Fruit fly (Drosophila melanogaster) whole organism, embryonic: ENCODE data around the gene CG1463.

Source experiments
- Abd-B ChIP-seq: fragments of 200-800 bp; sonication (Bioruptor generic); optimal IDR thresholded peaks from 2 replicates; lab custom pipeline; 2018; ENCODE audit warnings: missing biosample characterization, mild to moderate bottlenecking, missing genetic modification characterization, moderate library complexity
- Aef1 ChIP-seq: fragments of 200-800 bp; sonication (Bioruptor generic); IDR thresholded peaks from 3 replicates; pipeline ENCODE4 v1.3.6; 2022; ENCODE audit warnings: missing biosample characterization, missing genetic modification characterization
- Atf-2 ChIP-seq: fragments of 200-800 bp; sonication (Bioruptor generic); optimal IDR thresholded peaks from 2 replicates; lab custom pipeline; 2016; ENCODE audit warnings: missing biosample characterization, missing genetic modification characterization
- CG10431 ChIP-seq: fragments of 200-800 bp; sonication (Bioruptor generic); optimal IDR thresholded peaks from 3 replicates; lab custom pipeline; 2018; ENCODE audit warnings: missing biosample characterization, mild to moderate bottlenecking, missing genetic modification characterization
- CG12236 ChIP-seq: fragments of 200-800 bp; sonication (Bioruptor generic); optimal IDR thresholded peaks from 2 replicates; lab custom pipeline; 2016; ENCODE audit warnings: missing biosample characterization, missing genetic modification characterization
- CG12391 ChIP-seq: fragments of 200-800 bp; sonication (Bioruptor generic); optimal IDR thresholded peaks from 3 replicates; lab custom pipeline; 2018; ENCODE audit warnings: missing biosample characterization, mild to moderate bottlenecking, missing genetic modification characterization, moderate library complexity
- CG13287 ChIP-seq: fragments of 200-800 bp; sonication (Bioruptor generic); IDR thresholded peaks from 2 replicates; pipeline ENCODE4 v1.3.6; 2022; ENCODE audit warnings: missing biosample characterization, missing genetic modification characterization; ENCODE audit not compliant: partially characterized antibody
- CG13775 ChIP-seq: fragments of 200-800 bp; sonication (Bioruptor generic); optimal IDR thresholded peaks from 3 replicates; lab custom pipeline; 2017; ENCODE audit warnings: missing biosample characterization, mild to moderate bottlenecking, missing genetic modification characterization
- CG14860 ChIP-seq: fragments of 200-800 bp; sonication (Bioruptor generic); IDR thresholded peaks from 3 replicates; pipeline ENCODE4 v1.3.6; 2022; ENCODE audit warnings: missing biosample characterization, missing genetic modification characterization; ENCODE audit not compliant: partially characterized antibody
- CG1602 ChIP-seq: fragments of 200-800 bp; sonication (Bioruptor generic); optimal IDR thresholded peaks from 3 replicates; lab custom pipeline; 2016; ENCODE audit warnings: missing biosample characterization, missing genetic modification characterization
- CG17912 ChIP-seq: fragments of 200-800 bp; sonication (Bioruptor generic); optimal IDR thresholded peaks from 2 replicates; lab custom pipeline; 2018; ENCODE audit warnings: missing biosample characterization, mild to moderate bottlenecking, missing genetic modification characterization
- CG1792 ChIP-seq: fragments of 200-800 bp; sonication (Bioruptor generic); optimal IDR thresholded peaks from 2 replicates; lab custom pipeline; 2016; ENCODE audit warnings: missing biosample characterization, missing genetic modification characterization
- CG2875 ChIP-seq: fragments of 200-800 bp; sonication (Bioruptor generic); optimal IDR thresholded peaks from 2 replicates; lab custom pipeline; 2017; ENCODE audit warnings: missing biosample characterization, mild to moderate bottlenecking, missing genetic modification characterization, missing genetic modification reagents
- CG3847 ChIP-seq: fragments of 200-800 bp; sonication (Bioruptor generic); IDR thresholded peaks from 2 replicates; pipeline ENCODE4 v1.3.6; 2022; ENCODE audit warnings: missing biosample characterization, missing genetic modification characterization
- CG5953 ChIP-seq: fragments of 200-800 bp; sonication (Bioruptor generic); IDR thresholded peaks from 2 replicates; pipeline ENCODE4 v1.3.6; 2022; ENCODE audit warnings: missing biosample characterization, missing genetic modification characterization
- CG7556 ChIP-seq: fragments of 200-800 bp; sonication (Bioruptor generic); optimal IDR thresholded peaks from 2 replicates; lab custom pipeline; 2017; ENCODE audit warnings: missing biosample characterization, mild to moderate bottlenecking, missing genetic modification characterization
- CG8388 ChIP-seq: fragments of 200-800 bp; sonication (Bioruptor generic); optimal IDR thresholded peaks from 2 replicates; lab custom pipeline; 2019; ENCODE audit warnings: missing biosample characterization, mild to moderate bottlenecking, missing genetic modification characterization, moderate library complexity
- CG8478 ChIP-seq: fragments of >200 bp; optimal IDR thresholded peaks from 2 replicates; lab custom pipeline; 2018
- CG9797 ChIP-seq: fragments of 200-800 bp; sonication (Bioruptor generic); optimal IDR thresholded peaks from 3 replicates; lab custom pipeline; 2018; ENCODE audit warnings: missing biosample characterization, mild to moderate bottlenecking, missing genetic modification characterization
- D19A ChIP-seq: fragments of 200-800 bp; optimal IDR thresholded peaks from 3 replicates; lab custom pipeline; 2019; ENCODE audit warnings: missing biosample characterization, mild to moderate bottlenecking, missing genetic modification characterization, moderate library complexity
- Gsc ChIP-seq: fragments of 200-800 bp; sonication (Bioruptor generic); IDR thresholded peaks from 2 replicates; pipeline ENCODE4 v1.3.6; 2022; ENCODE audit warnings: missing biosample characterization, missing genetic modification characterization
- HmgD ChIP-seq: fragments of 200-800 bp; sonication (Bioruptor generic); optimal IDR thresholded peaks from 3 replicates; lab custom pipeline; 2016; ENCODE audit warnings: missing biosample characterization, missing genetic modification characterization
- HmgZ ChIP-seq: fragments of 200-800 bp; sonication (Bioruptor generic); optimal IDR thresholded peaks from 2 replicates; lab custom pipeline; 2018; ENCODE audit warnings: missing biosample characterization, mild to moderate bottlenecking, missing genetic modification characterization
- NC2α ChIP-seq: fragments of 200-800 bp; sonication (Bioruptor generic); optimal IDR thresholded peaks from 2 replicates; lab custom pipeline; 2016; ENCODE audit warnings: missing biosample characterization, missing genetic modification characterization
- Pdp1 ChIP-seq, 2 experiments: fragments of 200-800 bp; sonication (Bioruptor generic); optimal IDR thresholded peaks; 3 replicates each; lab custom pipeline; 2016; ENCODE audit warnings: missing biosample characterization in 2 of 2, missing genetic modification characterization in 2 of 2, mild to moderate bottlenecking in 1 of 2, moderate library complexity in 1 of 2
- Sox100B ChIP-seq: fragments of 200-800 bp; sonication (Bioruptor generic); optimal IDR thresholded peaks from 3 replicates; lab custom pipeline; 2018; ENCODE audit warnings: missing biosample characterization, mild to moderate bottlenecking, missing genetic modification characterization
- Sox102F ChIP-seq: fragments of 200-800 bp; sonication (Bioruptor generic); optimal IDR thresholded peaks from 2 replicates; lab custom pipeline; 2018; ENCODE audit warnings: missing biosample characterization, mild to moderate bottlenecking, missing genetic modification characterization, moderate library complexity
- Stat92E ChIP-seq, 3 experiments: fragments of >200 bp in 2 of 3; fragments of 200-800 bp in 1 of 3; sonication (Bioruptor generic) in 1 of 3; optimal IDR thresholded peaks; 2 replicates each; lab custom pipeline; 2017 to 2019; ENCODE audit warnings: missing biosample characterization in 3 of 3, missing genetic modification characterization in 3 of 3, mild to moderate bottlenecking in 1 of 3, moderate library complexity in 1 of 3
- bbx ChIP-seq: fragments of 200-800 bp; sonication (Bioruptor generic); IDR thresholded peaks from 2 replicates; pipeline ENCODE4 v1.3.6; 2022; ENCODE audit warnings: missing biosample characterization, missing genetic modification characterization; ENCODE audit not compliant: partially characterized antibody
- cato ChIP-seq: fragments of 200-800 bp; sonication (Bioruptor generic); optimal IDR thresholded peaks from 2 replicates; lab custom pipeline; 2016; ENCODE audit warnings: missing biosample characterization, missing genetic modification characterization, borderline replicate concordance
- corto ChIP-seq: fragments of 200-800 bp; sonication (Bioruptor generic); optimal IDR thresholded peaks from 2 replicates; lab custom pipeline; 2016; ENCODE audit warnings: missing biosample characterization, mild to moderate bottlenecking, missing genetic modification characterization, moderate library complexity
- cwo ChIP-seq: fragments of 200-800 bp; sonication (Bioruptor generic); optimal IDR thresholded peaks from 3 replicates; lab custom pipeline; 2017; ENCODE audit warnings: missing biosample characterization, missing genetic modification characterization, mild to moderate bottlenecking, moderate library complexity, missing genetic modification reagents
- esg ChIP-seq: fragments of 200-800 bp; sonication (Bioruptor generic); conservative IDR thresholded peaks from 2 replicates; pipeline ENCODE4 v1.3.6; 2022; ENCODE audit warnings: missing biosample characterization, missing genetic modification characterization
- grn ChIP-seq: fragments of 200-800 bp; sonication (Bioruptor generic); optimal IDR thresholded peaks from 3 replicates; lab custom pipeline; 2017; ENCODE audit warnings: missing biosample characterization, missing genetic modification characterization
- gro ChIP-seq: fragments of 200-800 bp; sonication (Bioruptor generic); optimal IDR thresholded peaks from 2 replicates; lab custom pipeline; 2016; ENCODE audit warnings: missing biosample characterization, missing genetic modification characterization
- gsb-n ChIP-seq: fragments of 200-800 bp; sonication (Bioruptor generic); optimal IDR thresholded peaks from 3 replicates; lab custom pipeline; 2018; ENCODE audit warnings: missing biosample characterization, mild to moderate bottlenecking, missing genetic modification characterization
- hbn ChIP-seq: fragments of 200-800 bp; sonication (Bioruptor generic); IDR thresholded peaks from 2 replicates; pipeline ENCODE4 v1.3.6; 2022; ENCODE audit warnings: missing biosample characterization, missing genetic modification characterization; ENCODE audit not compliant: partially characterized antibody
- ind ChIP-seq: fragments of 200-800 bp; sonication (Bioruptor generic); optimal IDR thresholded peaks from 3 replicates; lab custom pipeline; 2016; ENCODE audit warnings: missing biosample characterization, missing genetic modification characterization
- insv ChIP-seq, 2 experiments: fragments of 200-800 bp; sonication (Bioruptor generic); optimal IDR thresholded peaks; 3 replicates each; lab custom pipeline; 2016 to 2018; ENCODE audit warnings: missing biosample characterization in 2 of 2, missing genetic modification characterization in 2 of 2
- kah ChIP-seq: fragments of 200-800 bp; sonication (Bioruptor generic); optimal IDR thresholded peaks from 2 replicates; lab custom pipeline; 2018; ENCODE audit warnings: missing biosample characterization, mild to moderate bottlenecking, missing genetic modification characterization
- lmd ChIP-seq: fragments of 200-800 bp; sonication (Bioruptor generic); IDR thresholded peaks from 2 replicates; pipeline ENCODE4 v1.3.6; 2022; ENCODE audit warnings: missing biosample characterization, missing genetic modification characterization
- odd ChIP-seq: fragments of 200-800 bp; sonication (Bioruptor generic); optimal IDR thresholded peaks from 2 replicates; lab custom pipeline; 2017; ENCODE audit warnings: missing biosample characterization, mild to moderate bottlenecking, missing genetic modification characterization
- peb ChIP-seq: fragments of 200-800 bp; sonication (Bioruptor generic); IDR thresholded peaks from 2 replicates; pipeline ENCODE4 v1.3.6; 2022; ENCODE audit warnings: missing biosample characterization, missing genetic modification characterization
- rib ChIP-seq: fragments of 200-800 bp; sonication (Bioruptor generic); IDR thresholded peaks from 2 replicates; pipeline ENCODE4 v1.3.6; 2022; ENCODE audit warnings: missing biosample characterization, missing genetic modification characterization
- schlank ChIP-seq: fragments of 200-800 bp; sonication (Bioruptor generic); optimal IDR thresholded peaks from 2 replicates; lab custom pipeline; 2018; ENCODE audit warnings: missing biosample characterization, mild to moderate bottlenecking, missing genetic modification characterization
- stwl ChIP-seq: fragments of 200-800 bp; sonication (Bioruptor generic); optimal IDR thresholded peaks from 3 replicates; lab custom pipeline; 2018; ENCODE audit warnings: missing biosample characterization, mild to moderate bottlenecking, missing genetic modification characterization, moderate library complexity
- sug ChIP-seq: fragments of 200-800 bp; optimal IDR thresholded peaks from 2 replicates; lab custom pipeline; 2019; ENCODE audit warnings: missing biosample characterization, mild to moderate bottlenecking, missing genetic modification characterization, moderate library complexity
- tap ChIP-seq: fragments of 200-800 bp; optimal IDR thresholded peaks from 3 replicates; lab custom pipeline; 2019; ENCODE audit warnings: missing biosample characterization, mild to moderate bottlenecking, missing genetic modification characterization, moderate library complexity
- usp ChIP-seq: fragments of >200 bp; optimal IDR thresholded peaks from 2 replicates; lab custom pipeline; 2017; ENCODE audit warnings: missing biosample characterization, missing genetic modification characterization
- zen ChIP-seq: fragments of 200-800 bp; sonication (Bioruptor generic); optimal IDR thresholded peaks from 3 replicates; lab custom pipeline; 2018; ENCODE audit warnings: missing biosample characterization, mild to moderate bottlenecking, missing genetic modification characterization, moderate library complexity

CG1463 gene

dm6 chrX:12658999-12659560 is 47.6 kb upstream of the CG1463 start, which contains the start of gene Tis11 (continued):
- TF ChIP-seq NC2α (no peak), tap (tag; lab: Kevin White, UChicago) (no peak), CG3847 (GFP tag; lab: Robert Waterston, UW) (peak; percentile 70), cato (GFP tag; lab: Kevin White, UChicago) (no peak), CG12391 (tag; lab: Kevin White, UChicago) (peak; percentile 3), odd (no peak), HmgZ (peak; percentile 12), CG9797 (peak; percentile 96), bbx (GFP tag; lab: Robert Waterston, UW) (peak; percentile 53; the same call in 1 of the 2 replicates), Pdp1 (GFP tag; optimal IDR thresholded peaks at IDR 0.05; lab: Kevin White, UChicago) (peak in 1 of 2 experiments; percentile 37), Atf-2 (GFP tag; lab: Kevin White, UChicago) (no peak), Stat92E (GFP tag; optimal IDR thresholded peaks at IDR 0.05; lab: Kevin White, UChicago) (no peak), CG10431 (no peak), Gsc (GFP tag; lab: Robert Waterston, UW) (no peak), CG1602 (GFP tag; lab: Kevin White, UChicago) (no peak), schlank (tag; lab: Kevin White, UChicago) (no peak), esg (GFP tag; lab: Robert Waterston, UW) (no peak), CG8388 (GFP tag; lab: Kevin White, UChicago) (no peak), zen (no peak), corto (GFP tag; lab: Kevin White, UChicago) (no peak), D19A (tag; lab: Kevin White, UChicago) (no peak), CG5953 (no peak; the same call in 1 of the 2 replicates), cwo (GFP tag; lab: Kevin White, UChicago) (no peak), CG12236 (GFP tag; lab: Kevin White, UChicago) (no peak), Sox100B (no peak), stwl (peak; percentile 18), CG14860 (GFP tag; lab: Robert Waterston, UW) (no peak), CG7556 (GFP tag; lab: Kevin White, UChicago) (no peak), CG8478 (lab: Kevin White, UChicago) (no peak), CG1792 (GFP tag; lab: Kevin White, UChicago) (no peak), CG13287 (GFP tag; lab: Robert Waterston, UW) (peak; percentile 38; the same call in 1 of the 2 replicates), Abd-B (no peak), insv (GFP tag; optimal IDR thresholded peaks at IDR 0.05; lab: Kevin White, UChicago) (no peak), rib (GFP tag; lab: Robert Waterston, UW) (peak; percentile 61), grn (GFP tag; lab: Kevin White, UChicago) (peak; percentile 31), gsb-n (tag; lab: Kevin White, UChicago) (no peak), Aef1 (GFP tag; lab: Robert Waterston, UW) (no peak), hbn (GFP tag; lab: Robert Waterston, UW) (no peak), gro (no peak), usp (no peak), ind (GFP tag; lab: Kevin White, UChicago) (no peak), HmgD (GFP tag; lab: Kevin White, UChicago) (peak; percentile 62), kah (no peak), CG2875 (no peak), CG13775 (GFP tag; lab: Kevin White, UChicago) (peak; percentile 1), peb (GFP tag; lab: Robert Waterston, UW) (no peak), CG17912 (no peak), Sox102F (no peak), sug (tag; lab: Kevin White, UChicago) (peak; percentile 18), lmd (GFP tag; lab: Robert Waterston, UW) (no peak)
